Fruit fly (Drosophila melanogaster): Measurements from ENCODE around the gene CG31373.

Gene CG31373

dm6 chr3R:10680825-10681681 lies 28.1 kb downstream of the CG31373 start, which contains the start of gene Phyhd1 (continued):
- peak; percentile 89 for TF ChIP-seq CG12942 (GFP tag; optimal IDR thresholded peaks at IDR 0.05)
- TF ChIP-seq ase (GFP tag; IDR thresholded peaks at IDR 0.05), result peak; percentile 83
- TF ChIP-seq Stat92E (GFP tag; optimal IDR thresholded peaks at IDR 0.05), result peak in 1 of 3 experiments; percentile 82
- peak; percentile 97 for TF ChIP-seq Dbx (GFP tag; IDR thresholded peaks at IDR 0.05)
- TF ChIP-seq fd102C (GFP tag; optimal IDR thresholded peaks at IDR 0.05), result no peak
- TF ChIP-seq grau (tag; optimal IDR thresholded peaks at IDR 0.05), result peak; percentile 94
- TF ChIP-seq mld (GFP tag; IDR thresholded peaks at IDR 0.05; ENCODE audit: partially characterized antibody), result no peak
- TF ChIP-seq Bdp1 (GFP tag; optimal IDR thresholded peaks at IDR 0.05), result peak; percentile 84
- peak; percentile 97 for TF ChIP-seq ATbp (GFP tag; optimal IDR thresholded peaks at IDR 0.05)
- TF ChIP-seq Xrp1 (GFP tag; IDR thresholded peaks at IDR 0.05), result peak; percentile 97
- peak; percentile 97 for TF ChIP-seq gsb-n (tag; optimal IDR thresholded peaks at IDR 0.05)
- peak; percentile 83 for TF ChIP-seq Jarid2 (GFP tag; optimal IDR thresholded peaks at IDR 0.05)
- peak; percentile 93 for TF ChIP-seq dm (GFP tag; optimal IDR thresholded peaks at IDR 0.05)
- TF ChIP-seq Nf-YA (GFP tag; IDR thresholded peaks at IDR 0.05), result peak; percentile 94
- peak; percentile 79 for TF ChIP-seq CG7928 (GFP tag; optimal IDR thresholded peaks at IDR 0.05)
- peak; percentile 90 for TF ChIP-seq ttk (GFP tag; IDR thresholded peaks at IDR 0.05)
- TF ChIP-seq CG2875 (GFP tag; optimal IDR thresholded peaks at IDR 0.05), result peak; percentile 94
- TF ChIP-seq run (tag; optimal IDR thresholded peaks at IDR 0.05), result peak; percentile 95
- peak; percentile 89 for TF ChIP-seq odd (GFP tag; optimal IDR thresholded peaks at IDR 0.05)
- peak; percentile 64 for TF ChIP-seq dimm (GFP tag; IDR thresholded peaks at IDR 0.05)
- peak; percentile 94 for TF ChIP-seq stc (GFP tag; IDR thresholded peaks at IDR 0.05)
- TF ChIP-seq zen2 (GFP tag; IDR thresholded peaks at IDR 0.05; ENCODE audit: partially characterized antibody), result no peak
- peak; percentile 85 for TF ChIP-seq CG6854 (GFP tag; optimal IDR thresholded peaks at IDR 0.05)
- peak; percentile 73 for TF ChIP-seq CG3065 (GFP tag; optimal IDR thresholded peaks at IDR 0.05)
- TF ChIP-seq CG7786 (GFP tag; optimal IDR thresholded peaks at IDR 0.05), result peak; percentile 97
- TF ChIP-seq Dfd (GFP tag; optimal IDR thresholded peaks at IDR 0.05), result no peak
- peak; percentile 96 for TF ChIP-seq org-1 (GFP tag; optimal IDR thresholded peaks at IDR 0.05)
- TF ChIP-seq Ets97D (GFP tag; optimal IDR thresholded peaks at IDR 0.05), result peak; percentile 82
- TF ChIP-seq CG11398 (GFP tag; optimal IDR thresholded peaks at IDR 0.05), result peak; percentile 95
- peak; percentile 73 for TF ChIP-seq Taf1 (GFP tag; IDR thresholded peaks at IDR 0.05)
- peak; percentile 88 for TF ChIP-seq Abd-B (GFP tag; optimal IDR thresholded peaks at IDR 0.05)
- peak; percentile 94 for TF ChIP-seq oc (tag; optimal IDR thresholded peaks at IDR 0.05)
- TF ChIP-seq pnt (GFP tag; optimal IDR thresholded peaks at IDR 0.05), result peak; percentile 96
- TF ChIP-seq Mrtf (GFP tag; IDR thresholded peaks at IDR 0.05), result peak; percentile 91
- peak; percentile 94 for TF ChIP-seq CG31388 (GFP tag; optimal IDR thresholded peaks at IDR 0.05)
- TF ChIP-seq unc-4 (GFP tag; IDR thresholded peaks at IDR 0.05; ENCODE audit: partially characterized antibody), result no peak
- peak; percentile 55; the same call in 1 of the 2 replicates for TF ChIP-seq ham (GFP tag; IDR thresholded peaks at IDR 0.05)
- peak; percentile 64 for TF ChIP-seq Lhr (GFP tag; optimal IDR thresholded peaks at IDR 0.05)
- TF ChIP-seq Hr51 (GFP tag; optimal IDR thresholded peaks at IDR 0.05), result peak; percentile 90 to 96
- peak; percentile 93 for TF ChIP-seq tx (GFP tag; optimal IDR thresholded peaks at IDR 0.05)
- no peak for TF ChIP-seq amos (GFP tag; IDR thresholded peaks at IDR 0.05; ENCODE audit: partially characterized antibody)
- TF ChIP-seq Dp (GFP tag; optimal IDR thresholded peaks at IDR 0.05), result no peak
- TF ChIP-seq ssp (GFP tag; IDR thresholded peaks at IDR 0.05), result peak; percentile 82
- peak; percentile 83 for TF ChIP-seq CG11093 (GFP tag; IDR thresholded peaks at IDR 0.05)
- TF ChIP-seq CG10654 (GFP tag; optimal IDR thresholded peaks at IDR 0.05), result peak; percentile 90
- peak; percentile 95 for TF ChIP-seq Dip3 (GFP tag; optimal IDR thresholded peaks at IDR 0.05)
- TF ChIP-seq CG7987 (GFP tag; optimal IDR thresholded peaks at IDR 0.05), result peak; percentile 91
- peak; percentile 62 for TF ChIP-seq CG2116 (GFP tag; optimal IDR thresholded peaks at IDR 0.05)

All from whole organism, embryonic.